Fruit fly (Drosophila melanogaster): ENCODE measurements around the gene Sirt7.
A peak's percentile ranks its signal among the peaks of the same experiment; 100 is the strongest.

The Sirt7 gene

DNA sequence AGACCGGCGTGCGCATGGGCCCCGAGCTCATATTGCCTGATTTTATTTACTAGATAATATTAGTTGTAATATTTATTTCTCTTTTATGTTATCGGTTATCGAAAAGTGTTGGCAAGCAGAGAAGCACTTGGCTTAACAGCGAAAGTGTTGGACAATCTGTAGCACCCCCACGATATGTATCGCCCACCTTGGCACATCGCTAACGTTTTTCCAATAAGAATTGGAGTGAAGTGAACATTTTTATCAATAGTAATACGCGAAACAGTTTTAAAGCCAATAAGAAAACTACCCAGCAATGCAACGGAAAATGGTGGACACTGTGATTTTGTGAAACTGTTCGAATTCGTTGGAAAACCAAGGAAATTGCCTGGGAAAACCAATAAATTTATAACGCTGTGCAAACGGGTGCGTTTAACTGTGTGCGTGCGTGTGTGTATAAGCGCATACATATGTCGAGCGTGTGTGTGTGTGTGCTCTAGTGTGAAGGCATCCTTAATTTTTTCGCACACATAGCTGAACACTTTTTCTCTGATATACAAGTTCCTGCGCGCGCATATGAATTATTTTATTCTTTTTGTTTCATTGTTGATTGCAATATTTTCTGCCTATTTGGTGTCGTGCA lies 16.7 kb upstream of the Sirt7 start, which contains the start of the genes Slu7 and Pkc98E (continued):
- peak; percentile 15 for TF ChIP-seq CG4328 (GFP tag; optimal IDR thresholded peaks at IDR 0.05)
- no peak for TF ChIP-seq D (optimal IDR thresholded peaks at IDR 0.05)
- TF ChIP-seq D (GFP tag; optimal IDR thresholded peaks at IDR 0.05): no peak
- TF ChIP-seq CG33213 (GFP tag; optimal IDR thresholded peaks at IDR 0.05): peak; percentile 59
- TF ChIP-seq CG6272 (GFP tag; IDR thresholded peaks at IDR 0.05): peak; percentile 66
- TF ChIP-seq CG10321 (GFP tag; IDR thresholded peaks at IDR 0.05): 0 out of 2 replicates have a peak, but pooled peaks have one; percentile 25
- TF ChIP-seq gem (tag; optimal IDR thresholded peaks at IDR 0.05): peak; percentile 18
- TF ChIP-seq trh (GFP tag; optimal IDR thresholded peaks at IDR 0.05): peak; percentile 23
- TF ChIP-seq CG4424 (GFP tag; optimal IDR thresholded peaks at IDR 0.05): peak; percentile 43
- TF ChIP-seq CG4617 (GFP tag; optimal IDR thresholded peaks at IDR 0.05; ENCODE audit: borderline replicate concordance): peak; percentile 97
- peak; percentile 74; the same call in 1 of the 2 replicates for TF ChIP-seq CG32532 (GFP tag; IDR thresholded peaks at IDR 0.05)
- peak; percentile 45 for TF ChIP-seq emc (GFP tag; optimal IDR thresholded peaks at IDR 0.05)
- TF ChIP-seq fu2 (GFP tag; optimal IDR thresholded peaks at IDR 0.05): peak; percentile 71
- TF ChIP-seq Atf6 (GFP tag; IDR thresholded peaks at IDR 0.05): peak; percentile 55; the same call in 1 of the 2 replicates
- TF ChIP-seq tup (GFP tag; optimal IDR thresholded peaks at IDR 0.05): peak; percentile 5
- peak; percentile 63 for TF ChIP-seq dm (GFP tag; optimal IDR thresholded peaks at IDR 0.05)
- peak; percentile 64 for TF ChIP-seq Mes4 (GFP tag; optimal IDR thresholded peaks at IDR 0.05)
- TF ChIP-seq CG2875 (GFP tag; optimal IDR thresholded peaks at IDR 0.05): no peak
- peak; percentile 21 for TF ChIP-seq Meics (GFP tag; optimal IDR thresholded peaks at IDR 0.05)
- peak; percentile 53 for TF ChIP-seq ssp (GFP tag; IDR thresholded peaks at IDR 0.05)
- TF ChIP-seq CG18619 (GFP tag; optimal IDR thresholded peaks at IDR 0.05): no peak
- TF ChIP-seq CG6791 (GFP tag; IDR thresholded peaks at IDR 0.05; ENCODE audit: partially characterized antibody): peak; percentile 95
- TF ChIP-seq chif (GFP tag; optimal IDR thresholded peaks at IDR 0.05): peak; percentile 43 to 56
- peak; percentile 32 for TF ChIP-seq oc (tag; optimal IDR thresholded peaks at IDR 0.05)
- TF ChIP-seq CG6654 (GFP tag; optimal IDR thresholded peaks at IDR 0.05): no peak
- TF ChIP-seq scrt (GFP tag; optimal IDR thresholded peaks at IDR 0.05): peak; percentile 19
- TF ChIP-seq luna (GFP tag; optimal IDR thresholded peaks at IDR 0.05): peak; percentile 60
- peak; percentile 70 for TF ChIP-seq da (GFP tag; optimal IDR thresholded peaks at IDR 0.05)
- peak; percentile 51 for TF ChIP-seq Bteb2 (GFP tag; optimal IDR thresholded peaks at IDR 0.05)
- peak; percentile 72 for TF ChIP-seq Mad (GFP tag; optimal IDR thresholded peaks at IDR 0.05)
- TF ChIP-seq ase (GFP tag; IDR thresholded peaks at IDR 0.05): no peak
- no peak for TF ChIP-seq Oli (tag; optimal IDR thresholded peaks at IDR 0.05)
- peak; percentile 52 for TF ChIP-seq H2.0 (GFP tag; IDR thresholded peaks at IDR 0.05)
- peak; percentile 9 for TF ChIP-seq CG13775 (GFP tag; optimal IDR thresholded peaks at IDR 0.05)
- no peak for TF ChIP-seq Nf-YB (GFP tag; optimal IDR thresholded peaks at IDR 0.05)
- peak; percentile 30 for TF ChIP-seq CG16815 (GFP tag; optimal IDR thresholded peaks at IDR 0.05)
- no peak for TF ChIP-seq org-1 (GFP tag; optimal IDR thresholded peaks at IDR 0.05)
- peak; percentile 42 for TF ChIP-seq CG17359 (tag; optimal IDR thresholded peaks at IDR 0.05)
- peak; percentile 47; the same call in 1 of the 3 replicates for TF ChIP-seq H15 (GFP tag; IDR thresholded peaks at IDR 0.05)
- peak; percentile 86 for TF ChIP-seq inv (GFP tag; IDR thresholded peaks at IDR 0.05; ENCODE audit: partially characterized antibody)
- no peak for TF ChIP-seq Fer2 (tag; optimal IDR thresholded peaks at IDR 0.05)
- TF ChIP-seq onecut (GFP tag; IDR thresholded peaks at IDR 0.05): peak; percentile 85
- peak in 1 of 3 experiments; percentile 28 for TF ChIP-seq Stat92E (GFP tag; optimal IDR thresholded peaks at IDR 0.05)
- TF ChIP-seq CG32772 (GFP tag; IDR thresholded peaks at IDR 0.05): 0 out of 2 replicates have a peak, but pooled peaks have one; percentile 11
- TF ChIP-seq gcm2 (GFP tag; optimal IDR thresholded peaks at IDR 0.05): no peak
- peak; percentile 31; the same call in 1 of the 3 replicates for TF ChIP-seq tgo (GFP tag; IDR thresholded peaks at IDR 0.05)
- TF ChIP-seq Camta (GFP tag; optimal IDR thresholded peaks at IDR 0.05): peak; percentile 39
- TF ChIP-seq Myb (GFP tag; optimal IDR thresholded peaks at IDR 0.05): peak; percentile 43
- peak; percentile 79 for TF ChIP-seq sens (GFP tag)
- peak; percentile 24 for TF ChIP-seq Hr3 (GFP tag; optimal IDR thresholded peaks at IDR 0.05)

Data from whole organism, embryonic.